Worm (Caenorhabditis elegans) whole organism, L4 larva: ENCODE results near the gene R10E11.6.

ENCODE experiments used
- F26F4.8 ChIP-seq: fragments of 200-800 bp; sonication (Bioruptor generic); conservative IDR thresholded peaks from 2 replicates; pipeline ENCODE4 v1.3.6; 2022; ENCODE audit warnings: missing genetic modification characterization, missing compliant biosample characterization
- F49E8.2 ChIP-seq: sonication (generic microtip); optimal IDR thresholded peaks from 2 replicates; lab custom pipeline; 2016; ENCODE audit warnings: missing compliant biosample characterization, mild to moderate bottlenecking, missing genetic modification characterization, borderline replicate concordance
- R02D3.7 ChIP-seq: fragments of 150-350 bp; sonication (generic microtip); optimal IDR thresholded peaks from 3 replicates; lab custom pipeline; 2014; ENCODE audit warnings: missing biosample characterization, missing genetic modification characterization
- T26A8.4 ChIP-seq: fragments of 200-800 bp; sonication (Bioruptor generic); IDR thresholded peaks from 2 replicates; pipeline ENCODE4 v1.3.6; 2022; ENCODE audit warnings: missing genetic modification characterization, missing compliant biosample characterization
- Y48G9A.11 ChIP-seq: fragments of 200-800 bp; sonication (Bioruptor generic); IDR thresholded peaks from 2 replicates; pipeline ENCODE4 v1.3.6; 2022; ENCODE audit warnings: missing genetic modification reagents, missing genetic modification characterization, missing compliant biosample characterization
- Y5F2A.4 ChIP-seq: fragments of 200-800 bp; sonication (Bioruptor generic); optimal IDR thresholded peaks from 2 replicates; lab custom pipeline; 2018; ENCODE audit warnings: mild to moderate bottlenecking, missing genetic modification characterization, missing compliant biosample characterization
- Y75B8A.6 ChIP-seq: fragments of 200-800 bp; sonication (Bioruptor generic); IDR thresholded peaks from 2 replicates; pipeline ENCODE4 v1.3.6; 2022; ENCODE audit warnings: missing genetic modification reagents, missing genetic modification characterization, missing compliant biosample characterization
- ZK546.5 ChIP-seq, 2 experiments: sonication (generic microtip); optimal IDR thresholded peaks; 2 replicates each; lab custom pipeline; 2017; ENCODE audit warnings: missing biosample characterization in 2 of 2, missing genetic modification characterization in 2 of 2
- aly-2 ChIP-seq: sonication (generic microtip); optimal IDR thresholded peaks from 2 replicates; lab custom pipeline; 2018; ENCODE audit warnings: missing biosample characterization, missing genetic modification characterization
- ama-1 ChIP-seq: fragments of 150-350 bp; optimal IDR thresholded peaks from 2 replicates; lab custom pipeline; 2014; ENCODE audit warnings: inconsistent platforms, mixed read lengths
- ceh-20 ChIP-seq: fragments of 200-800 bp; sonication (Bioruptor generic); IDR thresholded peaks from 2 replicates; pipeline ENCODE4 v1.3.6; 2022; ENCODE audit warnings: missing genetic modification reagents, missing genetic modification characterization, missing compliant biosample characterization
- ceh-28 ChIP-seq: fragments of 150-350 bp; optimal IDR thresholded peaks from 2 replicates; lab custom pipeline; 2014; ENCODE audit warnings: missing biosample characterization, missing genetic modification reagents, missing genetic modification characterization
- ceh-62 ChIP-seq: sonication (generic microtip); optimal IDR thresholded peaks from 2 replicates; lab custom pipeline; 2017; ENCODE audit warnings: missing biosample characterization, missing genetic modification characterization
- ces-1 ChIP-seq: fragments of 150-350 bp; sonication (generic microtip); optimal IDR thresholded peaks from 4 replicates; lab custom pipeline; 2014; ENCODE audit warnings: missing biosample characterization, missing genetic modification reagents, missing genetic modification characterization
- ctbp-1 ChIP-seq: fragments of 200-800 bp; sonication (Bioruptor generic); IDR thresholded peaks from 2 replicates; pipeline ENCODE4 v1.3.6; 2022; ENCODE audit warnings: missing genetic modification reagents, missing genetic modification characterization, missing compliant biosample characterization
- daf-16 ChIP-seq, 3 experiments: sonication (generic microtip); optimal IDR thresholded peaks; 2 replicates each; lab custom pipeline; 2016 to 2017; ENCODE audit warnings: missing genetic modification characterization in 3 of 3, missing genetic modification reagents in 3 of 3, mild to moderate bottlenecking in 2 of 3, missing compliant biosample characterization in 2 of 3, missing biosample characterization in 1 of 3, moderate library complexity in 1 of 3
- daf-19 ChIP-seq: fragments of 200-800 bp; sonication (Bioruptor generic); conservative IDR thresholded peaks from 2 replicates; pipeline ENCODE4 v1.3.6; 2022; ENCODE audit warnings: missing genetic modification characterization, missing compliant biosample characterization
- dmd-9 ChIP-seq: fragments of 200-800 bp; sonication (Bioruptor generic); IDR thresholded peaks from 2 replicates; pipeline ENCODE4 v1.3.6; 2022; ENCODE audit warnings: missing genetic modification reagents, missing genetic modification characterization, missing compliant biosample characterization
- dve-1 ChIP-seq: sonication (generic microtip); optimal IDR thresholded peaks from 2 replicates; lab custom pipeline; 2017; ENCODE audit warnings: antibody characterized with exemption, mild to moderate bottlenecking, missing genetic modification characterization, missing compliant biosample characterization; ENCODE audit not compliant: insufficient read depth
- egl-43 ChIP-seq: fragments of 200-800 bp; sonication (Bioruptor generic); IDR thresholded peaks from 2 replicates; pipeline ENCODE4 v1.3.6; 2022; ENCODE audit warnings: missing genetic modification reagents, missing genetic modification characterization, missing compliant biosample characterization
- fkh-10 ChIP-seq: fragments of 150-350 bp; optimal IDR thresholded peaks from 2 replicates; lab custom pipeline; 2014; ENCODE audit warnings: missing biosample characterization, missing genetic modification reagents, missing genetic modification characterization
- fos-1 ChIP-seq: fragments of 150-350 bp; optimal IDR thresholded peaks from 2 replicates; lab custom pipeline; 2014; ENCODE audit warnings: missing biosample characterization, missing genetic modification characterization
- hif-1 ChIP-seq, 2 experiments: sonication (generic microtip); optimal IDR thresholded peaks; 2 replicates each; lab custom pipeline; 2016 to 2017; ENCODE audit warnings: missing compliant biosample characterization in 2 of 2, missing genetic modification characterization in 2 of 2, missing genetic modification reagents in 2 of 2, missing genotype in 2 of 2, mild to moderate bottlenecking in 1 of 2
- hlh-30 ChIP-seq: sonication (generic microtip); optimal IDR thresholded peaks from 2 replicates; lab custom pipeline; 2017; ENCODE audit warnings: antibody characterized with exemption, mild to moderate bottlenecking, missing genetic modification characterization, missing compliant biosample characterization; ENCODE audit not compliant: insufficient read depth
- lin-1 ChIP-seq: fragments of 200-800 bp; sonication (Bioruptor generic); IDR thresholded peaks from 2 replicates; pipeline ENCODE4 v1.3.6; 2022; ENCODE audit warnings: missing genetic modification reagents, missing genetic modification characterization, missing compliant biosample characterization
- lin-29 ChIP-seq: fragments of 200-800 bp; sonication (Bioruptor generic); IDR thresholded peaks from 2 replicates; pipeline ENCODE4 v1.3.6; 2022; ENCODE audit warnings: missing genetic modification reagents, missing genetic modification characterization, missing compliant biosample characterization
- lir-3 ChIP-seq: sonication (generic microtip); optimal IDR thresholded peaks from 2 replicates; lab custom pipeline; 2016; ENCODE audit warnings: mild to moderate bottlenecking, missing genetic modification characterization, missing compliant biosample characterization
- mep-1 ChIP-seq: fragments of 150-350 bp; sonication (generic microtip); optimal IDR thresholded peaks from 3 replicates; lab custom pipeline; 2014; ENCODE audit warnings: missing biosample characterization, missing genetic modification characterization
- nhr-102 ChIP-seq: sonication (generic microtip); optimal IDR thresholded peaks from 2 replicates; lab custom pipeline; 2016; ENCODE audit warnings: mild to moderate bottlenecking, missing genetic modification characterization, moderate library complexity, missing compliant biosample characterization
- nhr-11 ChIP-seq: fragments of 150-350 bp; optimal IDR thresholded peaks from 2 replicates; lab custom pipeline; 2014; ENCODE audit warnings: missing biosample characterization, missing genetic modification characterization
- nhr-237 ChIP-seq: sonication (generic microtip); optimal IDR thresholded peaks from 2 replicates; lab custom pipeline; 2017; ENCODE audit warnings: missing biosample characterization, missing genetic modification characterization
- nhr-6 ChIP-seq: fragments of 150-350 bp; optimal IDR thresholded peaks from 2 replicates; lab custom pipeline; 2014; ENCODE audit warnings: missing biosample characterization, missing genetic modification characterization
- nhr-77 ChIP-seq: fragments of 150-350 bp; optimal IDR thresholded peaks from 2 replicates; lab custom pipeline; 2014; ENCODE audit warnings: missing biosample characterization, missing genetic modification characterization
- pha-4 ChIP-seq, 2 experiments: fragments of 150-350 bp in 1 of 2; fragments of 200-800 bp in 1 of 2; sonication (Bioruptor generic) in 1 of 2; IDR thresholded peaks in 1 of 2; optimal IDR thresholded peaks in 1 of 2; 2 replicates each; pipeline versions ENCODE4 v1.3.6 to Lab custom; 2014 to 2022; ENCODE audit warnings: missing genetic modification characterization in 2 of 2, missing genetic modification reagents in 2 of 2, missing biosample characterization in 1 of 2, missing compliant biosample characterization in 1 of 2
- rbr-2 ChIP-seq: sonication (generic microtip); optimal IDR thresholded peaks from 2 replicates; lab custom pipeline; 2016; ENCODE audit warnings: missing genotype, missing genetic modification characterization, missing compliant biosample characterization
- sdz-12 ChIP-seq: fragments of 200-800 bp; sonication (Bioruptor generic); optimal IDR thresholded peaks from 2 replicates; lab custom pipeline; 2018; ENCODE audit warnings: mild to moderate bottlenecking, missing genetic modification characterization, missing compliant biosample characterization
- set-16 ChIP-seq: fragments of 200-800 bp; sonication (Bioruptor generic); IDR thresholded peaks from 2 replicates; pipeline ENCODE4 v1.3.6; 2022; ENCODE audit warnings: missing genetic modification reagents, missing genetic modification characterization, missing compliant biosample characterization
- tag-97 ChIP-seq: fragments of 200-800 bp; sonication (Bioruptor generic); IDR thresholded peaks from 2 replicates; pipeline ENCODE4 v1.3.6; 2022; ENCODE audit warnings: missing genetic modification characterization, missing compliant biosample characterization
- tra-1 ChIP-seq: fragments of 200-800 bp; sonication (Bioruptor generic); IDR thresholded peaks from 2 replicates; pipeline ENCODE4 v1.3.6; 2022; ENCODE audit warnings: missing genetic modification reagents, missing genetic modification characterization, missing compliant biosample characterization
- unc-130 ChIP-seq: sonication (generic microtip); optimal IDR thresholded peaks from 2 replicates; lab custom pipeline; 2016; ENCODE audit warnings: missing genetic modification reagents, missing genetic modification characterization, missing compliant biosample characterization
- unc-62 ChIP-seq, 3 experiments: fragments of 150-350 bp in 1 of 3; sonication (generic microtip); optimal IDR thresholded peaks in 2 of 3; peaks in 1 of 3; 1 replicate in 1 of 3; 2 replicates in 2 of 3; lab custom pipeline; 2014 to 2017; ENCODE audit warnings: missing biosample characterization in 3 of 3, missing genetic modification characterization in 3 of 3, missing genetic modification reagents in 3 of 3, missing genotype in 1 of 3
- vab-7 ChIP-seq: fragments of 200-800 bp; sonication (Bioruptor generic); IDR thresholded peaks from 2 replicates; pipeline ENCODE4 v1.3.6; 2022; ENCODE audit warnings: missing genetic modification reagents, missing genetic modification characterization, missing compliant biosample characterization
- zag-1 ChIP-seq: fragments of 150-350 bp; optimal IDR thresholded peaks from 2 replicates; lab custom pipeline; 2014; ENCODE audit warnings: missing biosample characterization, missing genetic modification characterization
- zip-11 ChIP-seq: fragments of 200-800 bp; sonication (Bioruptor generic); IDR thresholded peaks from 2 replicates; pipeline ENCODE4 v1.3.6; 2022; ENCODE audit warnings: missing genetic modification characterization, missing compliant biosample characterization
- zip-2 ChIP-seq: fragments of 150-350 bp; optimal IDR thresholded peaks from 2 replicates; lab custom pipeline; 2014; ENCODE audit warnings: missing biosample characterization, missing genetic modification characterization
- ztf-11 ChIP-seq: fragments of 150-350 bp; optimal IDR thresholded peaks from 2 replicates; lab custom pipeline; 2014; ENCODE audit warnings: missing biosample characterization, missing genetic modification characterization
- ztf-7 ChIP-seq: fragments of 150-350 bp; optimal IDR thresholded peaks from 2 replicates; lab custom pipeline; 2014; ENCODE audit warnings: missing biosample characterization, missing genetic modification characterization

The R10E11.6 gene

DNA sequence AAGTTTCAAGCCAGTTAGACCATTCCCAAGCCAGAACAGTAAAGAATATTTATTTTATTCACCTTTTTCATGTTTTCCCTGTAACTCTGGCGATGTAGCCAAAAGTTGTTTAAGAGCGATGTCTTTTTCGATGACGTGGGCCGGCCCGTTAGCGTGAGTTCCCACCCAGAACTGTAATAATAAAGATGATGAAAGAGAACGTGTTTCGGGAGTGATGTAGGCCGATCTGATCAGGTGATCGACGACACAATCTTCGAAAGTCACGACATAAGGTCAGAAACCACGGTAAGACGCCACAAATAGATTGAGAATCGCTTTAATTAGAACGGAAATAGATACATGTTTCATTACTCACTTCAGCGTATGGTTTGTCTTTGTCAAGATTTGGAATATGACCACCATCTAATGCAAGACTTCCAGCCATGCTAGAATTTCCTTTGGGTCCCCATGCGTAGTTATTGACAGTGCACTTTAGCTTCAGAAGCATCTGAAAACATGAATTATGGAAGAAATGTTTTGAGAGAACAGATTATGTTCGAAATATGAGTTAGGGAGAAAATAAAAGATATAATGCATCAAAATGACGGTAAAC, 24.3 kb downstream of the R10E11.6 start, which contains the start of gene ZK632.4:
Gene ZK632.4 (minus strand): TSS at position 487 of the 592 bp plus-strand sequence.
- TF ChIP-seq unc-62 (GFP tag; optimal IDR thresholded peaks at IDR 0.05 in 1 of 2; lab: Kevin White, UChicago) (peak in 1 of 2 experiments; percentile 92), unc-62 (tag; optimal IDR thresholded peaks at IDR 0.05; lab: Kevin White, UChicago) (no peak), hlh-30 (tag; lab: Kevin White, UChicago) (no peak), tra-1 (GFP tag; lab: Robert Waterston, UW) (peak; percentile 34; the same call in 1 of the 2 replicates), Y5F2A.4 (GFP tag; lab: Kevin White, UChicago) (no peak)

DNA sequence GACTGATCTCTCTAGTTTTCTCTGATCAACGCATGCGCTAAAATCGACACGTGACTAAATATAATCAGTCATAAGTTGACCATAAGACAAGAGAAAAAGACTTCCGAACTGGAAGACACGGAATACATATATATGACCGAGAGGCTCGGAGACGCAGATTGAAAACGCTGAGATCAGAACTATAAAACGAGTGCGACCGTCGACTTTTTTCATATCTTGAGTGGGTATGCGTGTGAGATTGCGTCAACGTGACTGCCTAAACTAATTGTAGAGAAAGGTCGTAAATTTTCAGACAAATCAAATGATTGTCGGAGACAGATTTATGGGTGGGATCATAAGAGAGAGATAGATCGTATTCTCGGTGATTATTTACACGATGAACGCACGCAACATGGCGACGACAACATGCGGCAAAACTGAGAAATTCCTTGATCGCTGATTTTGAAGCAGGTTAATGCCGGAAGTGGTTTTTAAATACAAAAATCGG, 24.8 kb downstream of the R10E11.6 start:
- TF ChIP-seq ceh-28 (tag; lab: Kevin White, UChicago) (no peak), F26F4.8 (no peak), nhr-6 (tag; lab: Kevin White, UChicago) (peak; percentile 38), daf-19 (GFP tag; lab: Robert Waterston, UW) (no peak), vab-7 (no peak), daf-16 (GFP tag; optimal IDR thresholded peaks at IDR 0.05; lab: Kevin White, UChicago) (no peak), daf-16 (tag; optimal IDR thresholded peaks at IDR 0.05; lab: Kevin White, UChicago) (peak; percentile 13), R02D3.7 (tag; lab: Kevin White, UChicago) (no peak), rbr-2 (tag; lab: Kevin White, UChicago) (no peak), ceh-62 (tag; lab: Kevin White, UChicago) (no peak), lin-29 (GFP tag; lab: Robert Waterston, UW) (no peak), tra-1 (GFP tag; lab: Robert Waterston, UW) (0 out of 2 replicates have a peak, but pooled peaks have one; percentile 6), nhr-102 (tag; lab: Kevin White, UChicago) (no peak), sdz-12 (GFP tag; lab: Kevin White, UChicago) (no peak), Y48G9A.11 (GFP tag; lab: Robert Waterston, UW) (no peak), fkh-10 (GFP tag; lab: Kevin White, UChicago) (no peak), zip-2 (tag; lab: Kevin White, UChicago) (peak; percentile 5), zag-1 (tag; lab: Kevin White, UChicago) (no peak), egl-43 (GFP tag; lab: Robert Waterston, UW) (no peak), set-16 (GFP tag; lab: Robert Waterston, UW) (no peak), mep-1 (tag; lab: Kevin White, UChicago) (peak; percentile 63), ces-1 (no peak), ztf-7 (tag; lab: Kevin White, UChicago) (no peak), ZK546.5 (tag; optimal IDR thresholded peaks at IDR 0.05; lab: Kevin White, UChicago) (no peak), Y75B8A.6 (GFP tag; lab: Robert Waterston, UW) (no peak), zip-11 (GFP tag; lab: Robert Waterston, UW) (no peak), aly-2 (no peak), dmd-9 (GFP tag; lab: Robert Waterston, UW) (no peak), pha-4 (GFP tag; IDR thresholded peaks at IDR 0.05; lab: Robert Waterston, UW) (no peak), pha-4 (tag; optimal IDR thresholded peaks at IDR 0.05; lab: Kevin White, UChicago) (no peak), unc-130 (GFP tag; lab: Kevin White, UChicago) (no peak), F49E8.2 (no peak), ctbp-1 (no peak), dve-1 (tag; lab: Kevin White, UChicago) (peak; percentile 61), lin-1 (no peak), hif-1 (tag; optimal IDR thresholded peaks at IDR 0.05; lab: Kevin White, UChicago) (no peak), lir-3 (tag; lab: Kevin White, UChicago) (no peak), nhr-11 (tag; lab: Kevin White, UChicago) (no peak), ama-1 (lab: Kevin White, UChicago) (peak; percentile 64), tag-97 (GFP tag; lab: Robert Waterston, UW) (no peak), T26A8.4 (GFP tag; lab: Robert Waterston, UW) (0 out of 2 replicates have a peak, but pooled peaks have one; percentile 15), fos-1 (tag; lab: Kevin White, UChicago) (no peak), nhr-77 (peak; percentile 45), ceh-20 (peak; percentile 72), ztf-11 (tag; lab: Kevin White, UChicago) (no peak), nhr-237 (no peak)
